Worm (Caenorhabditis elegans): ENCODE data around the gene lgc-44.
A peak's percentile ranks its signal among the peaks of the same experiment; 100 is the strongest.

The lgc-44 gene

ce11 chrV:11667176-11667575 lies 5.2 kb downstream of the lgc-44 start, which contains the start of gene F46F3.3:
Gene F46F3.3, plus strand, starts transcription at chrV:11667476.
- no peak for TF ChIP-seq ets-4 (tag; optimal IDR thresholded peaks at IDR 0.05)
- no peak for TF ChIP-seq eyg-1 (tag; optimal IDR thresholded peaks at IDR 0.05)
- no peak for TF ChIP-seq nhr-11 (tag; optimal IDR thresholded peaks at IDR 0.05)
- TF ChIP-seq dve-1 (tag; optimal IDR thresholded peaks at IDR 0.05): no peak
- TF ChIP-seq unc-3 (GFP tag; conservative IDR thresholded peaks at IDR 0.05): no peak
- TF ChIP-seq unc-3 (tag; optimal IDR thresholded peaks at IDR 0.05): no peak
- no peak for TF ChIP-seq hlh-8 (tag; optimal IDR thresholded peaks at IDR 0.05)
- TF ChIP-seq K02D7.2 (tag; optimal IDR thresholded peaks at IDR 0.05): no peak
- no peak for TF ChIP-seq lim-6 (tag; optimal IDR thresholded peaks at IDR 0.05)
- no peak for TF ChIP-seq fkh-6 (tag; optimal IDR thresholded peaks at IDR 0.05)
- no peak for TF ChIP-seq ceh-48 (tag; optimal IDR thresholded peaks at IDR 0.05)
- no peak for TF ChIP-seq hlh-6 (tag; optimal IDR thresholded peaks at IDR 0.05)

- no peak for TF ChIP-seq pax-1 (tag; optimal IDR thresholded peaks at IDR 0.05)
- TF ChIP-seq ceh-6 (GFP tag; optimal IDR thresholded peaks at IDR 0.05): no peak
- peak; percentile 63 for TF ChIP-seq pha-2 (tag; optimal IDR thresholded peaks at IDR 0.05)
- TF ChIP-seq K09A11.1 (tag; optimal IDR thresholded peaks at IDR 0.05; ENCODE audit: insufficient read depth): no peak
- no peak for TF ChIP-seq K02D7.2 (tag; optimal IDR thresholded peaks at IDR 0.05)
- TF ChIP-seq pat-9 (tag; optimal IDR thresholded peaks at IDR 0.05): no peak
- TF ChIP-seq mec-3 (tag; optimal IDR thresholded peaks at IDR 0.05; ENCODE audit: borderline replicate concordance): no peak
- no peak for TF ChIP-seq C38D4.7 (GFP tag; optimal IDR thresholded peaks at IDR 0.05)
- no peak for TF ChIP-seq fkh-10 (GFP tag; optimal IDR thresholded peaks at IDR 0.05)
- no peak for TF ChIP-seq che-1 (tag; optimal IDR thresholded peaks at IDR 0.05)
- TF ChIP-seq sox-4 (tag; optimal IDR thresholded peaks at IDR 0.05): no peak
- TF ChIP-seq nfya-1 (tag; optimal IDR thresholded peaks at IDR 0.05): peak; percentile 71
- TF ChIP-seq ahr-1 (tag; optimal IDR thresholded peaks at IDR 0.05): no peak
Observed at ce11 chrV:11664875-11665384, 7.5 kb downstream of the lgc-44 start, which contains the start of gene ceh-27. Gene ceh-27, minus strand, starts transcription at chrV:11665102.

- TF ChIP-seq tbx-7 (tag; optimal IDR thresholded peaks at IDR 0.05) (no peak), lim-6 (tag; optimal IDR thresholded peaks at IDR 0.05) (no peak), pha-2 (tag; optimal IDR thresholded peaks at IDR 0.05) (peak; percentile 43), tbx-2 (tag; optimal IDR thresholded peaks at IDR 0.05) (peak; percentile 39)
Observed at ce11 chrV:11660566-11660965, 11.8 kb downstream of the lgc-44 start.

- no peak for TF ChIP-seq ceh-6 (GFP tag; optimal IDR thresholded peaks at IDR 0.05)
- no peak for TF ChIP-seq nhr-232 (tag; optimal IDR thresholded peaks at IDR 0.05)
- no peak for TF ChIP-seq ceh-14 (tag; optimal IDR thresholded peaks at IDR 0.05)
- no peak for TF ChIP-seq ttx-3 (tag; optimal IDR thresholded peaks at IDR 0.05)
Observed at ce11 chrV:11656469-11656868, 15.9 kb downstream of the lgc-44 start.

DNA sequence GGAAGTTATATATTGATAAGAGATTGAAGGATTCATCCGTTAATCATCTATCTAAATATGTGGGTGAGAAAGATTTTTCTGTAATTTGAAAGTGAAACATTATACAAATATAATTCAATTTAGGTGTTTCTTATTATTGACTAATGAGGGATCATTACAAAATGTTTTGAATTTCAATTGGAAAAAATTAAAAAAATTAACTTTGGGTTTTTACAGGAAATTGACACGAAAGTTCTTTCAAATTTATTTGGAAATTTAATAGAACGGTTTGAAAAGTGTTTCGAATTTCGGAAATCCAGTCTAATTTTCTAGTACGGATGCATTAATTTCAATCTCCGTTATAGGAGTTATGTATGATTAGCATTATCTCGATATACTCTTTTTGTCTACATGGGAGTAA lies 19.3 kb downstream of the lgc-44 start:
- TF ChIP-seq ceh-48 (tag; optimal IDR thresholded peaks at IDR 0.05) (no peak), lim-6 (tag; optimal IDR thresholded peaks at IDR 0.05) (no peak), hlh-8 (tag; optimal IDR thresholded peaks at IDR 0.05) (no peak), ceh-34 (tag; optimal IDR thresholded peaks at IDR 0.05) (no peak), ref-2 (tag; optimal IDR thresholded peaks at IDR 0.05) (no peak), syd-9 (tag; optimal IDR thresholded peaks at IDR 0.05) (no peak), tbx-7 (tag; optimal IDR thresholded peaks at IDR 0.05) (no peak), ceh-24 (tag; optimal IDR thresholded peaks at IDR 0.05) (no peak), sox-4 (tag; optimal IDR thresholded peaks at IDR 0.05) (no peak), fax-1 (tag; optimal IDR thresholded peaks at IDR 0.05) (no peak), che-1 (tag; optimal IDR thresholded peaks at IDR 0.05) (no peak)

Data from whole organism, late embryonic.